Fruit fly (Drosophila melanogaster) whole organism, pupa: Measurements from ENCODE around the gene Prp5.
A peak's percentile ranks its signal among the peaks of the same experiment; 100 is the strongest.

Source experiments
- CG12605 ChIP-seq: fragments of 200-800 bp; sonication (Bioruptor generic); IDR thresholded peaks from 2 replicates; pipeline ENCODE4 v1.3.6; 2022; ENCODE audit warnings: missing biosample characterization, missing genetic modification characterization
- CG13204 ChIP-seq: fragments of 200-800 bp; sonication (Bioruptor generic); optimal IDR thresholded peaks from 2 replicates; lab custom pipeline; 2018; ENCODE audit warnings: missing biosample characterization, mild to moderate bottlenecking, missing genetic modification characterization, moderate library complexity
- CG14655 ChIP-seq: fragments of 200-800 bp; sonication (Bioruptor generic); optimal IDR thresholded peaks from 3 replicates; lab custom pipeline; 2017; ENCODE audit warnings: mild to moderate bottlenecking, missing biosample characterization, missing genetic modification reagents, missing genetic modification characterization
- CG15710 ChIP-seq: fragments of 200-800 bp; sonication (Bioruptor generic); optimal IDR thresholded peaks from 2 replicates; lab custom pipeline; 2018; ENCODE audit warnings: missing biosample characterization, mild to moderate bottlenecking, missing genetic modification characterization, moderate library complexity
- CG32121 ChIP-seq: fragments of 200-800 bp; sonication (Bioruptor generic); IDR thresholded peaks from 2 replicates; pipeline ENCODE4 v1.3.6; 2022; ENCODE audit warnings: missing biosample characterization, missing genetic modification characterization
- CG8159 ChIP-seq: fragments of 200-800 bp; sonication (Bioruptor generic); optimal IDR thresholded peaks from 3 replicates; lab custom pipeline; 2018; ENCODE audit warnings: missing biosample characterization, mild to moderate bottlenecking, missing genetic modification characterization, moderate library complexity
- CG8301 ChIP-seq: fragments of 200-800 bp; sonication (Bioruptor generic); optimal IDR thresholded peaks from 2 replicates; lab custom pipeline; 2018; ENCODE audit warnings: missing biosample characterization, mild to moderate bottlenecking, missing genetic modification characterization
- CG9948 ChIP-seq: fragments of 200-800 bp; sonication (Bioruptor generic); optimal IDR thresholded peaks from 2 replicates; lab custom pipeline; 2018; ENCODE audit warnings: missing biosample characterization, mild to moderate bottlenecking, missing genetic modification characterization, moderate library complexity
- D1 ChIP-seq: fragments of 200-800 bp; sonication (Bioruptor generic); optimal IDR thresholded peaks from 2 replicates; lab custom pipeline; 2018; ENCODE audit warnings: missing biosample characterization, mild to moderate bottlenecking, missing genetic modification characterization, moderate library complexity
- EcR ChIP-seq: fragments of 200-800 bp; sonication (Bioruptor generic); optimal IDR thresholded peaks from 3 replicates; lab custom pipeline; 2019; ENCODE audit warnings: missing biosample characterization, missing genetic modification characterization, mild to moderate bottlenecking, moderate library complexity, missing genetic modification reagents
- rn ChIP-seq: fragments of 200-800 bp; sonication (Bioruptor generic); IDR thresholded peaks from 2 replicates; pipeline ENCODE4 v1.3.6; 2022; ENCODE audit warnings: missing biosample characterization, missing genetic modification characterization

The Prp5 gene

dm6 chrX:15380207-15380606 is 35.2 kb downstream of the Prp5 start:
- TF ChIP-seq CG15710 (tag; lab: Kevin White, UChicago): no peak
- TF ChIP-seq CG8301 (tag; lab: Kevin White, UChicago): no peak

- peak; percentile 21 for TF ChIP-seq CG15710 (tag; lab: Kevin White, UChicago)
- TF ChIP-seq CG14655 (GFP tag; lab: Kevin White, UChicago): peak; percentile 12
- TF ChIP-seq CG12605 (GFP tag; lab: Robert Waterston, UW): no peak
- no peak for TF ChIP-seq rn (GFP tag; lab: Robert Waterston, UW)
- TF ChIP-seq CG8159 (tag; lab: Kevin White, UChicago): peak; percentile 25
- no peak for TF ChIP-seq CG13204 (GFP tag; lab: Kevin White, UChicago)
Measured at dm6 chrX:15383513-15384373, 38.8 kb downstream of the Prp5 start.

- TF ChIP-seq CG14655 (GFP tag; lab: Kevin White, UChicago) (no peak), CG9948 (tag; lab: Kevin White, UChicago) (no peak), EcR (GFP tag; lab: Kevin White, UChicago) (no peak), CG32121 (GFP tag; lab: Robert Waterston, UW) (no peak)
Measured at dm6 chrX:15385176-15386056, 40.4 kb downstream of the Prp5 start, which contains the start of gene CG9164. Gene CG9164 (minus strand): TSS chrX:15385441.

- TF ChIP-seq CG8159 (tag; lab: Kevin White, UChicago) (no peak), D1 (no peak)
- TF ChIP-seq, all 21 proteins: peak for 0
Measured at dm6 chrX:15387344-15387743, 42.4 kb downstream of the Prp5 start.
